Fruit fly (Drosophila melanogaster): ENCODE measurements around the gene Nup58.
A peak's percentile ranks its signal among the peaks of the same experiment; 100 is the strongest.

The Nup58 gene

DNA sequence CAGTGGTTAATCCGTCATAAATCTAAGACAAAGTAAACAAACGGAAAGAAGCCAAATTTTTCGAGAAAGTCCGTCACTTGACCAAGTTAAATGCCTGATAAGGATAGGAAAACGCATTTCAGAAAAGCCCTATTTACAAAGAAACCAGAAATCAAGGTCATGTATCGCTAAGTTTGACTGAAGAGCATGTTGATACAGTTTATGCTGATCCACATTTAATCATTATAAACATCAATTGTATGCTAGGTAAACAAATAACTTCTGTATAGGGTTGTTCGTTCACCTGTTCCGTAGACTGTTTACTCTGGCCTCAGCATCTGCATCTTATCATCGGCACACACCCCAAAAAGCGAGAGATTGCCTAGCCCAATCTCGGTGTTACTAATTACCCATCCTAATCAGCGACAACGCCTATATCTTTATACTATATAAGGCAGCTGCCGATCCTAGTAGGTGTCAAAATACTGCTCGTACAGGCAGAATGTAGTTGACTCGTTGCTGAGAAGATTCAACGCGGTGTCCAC lies 31.9 kb upstream of the Nup58 start, which contains the start of gene CG16727:
TSS of gene CG16727 (plus strand) at position 474 of the 524 bp plus-strand sequence.
- TF ChIP-seq CG12769 (tag; optimal IDR thresholded peaks at IDR 0.05) = peak; percentile 4
- TF ChIP-seq CG5180 (GFP tag; optimal IDR thresholded peaks at IDR 0.05) = peak; percentile 33
- peak; percentile 15 for TF ChIP-seq CG31365 (tag; optimal IDR thresholded peaks at IDR 0.05)
- no peak for TF ChIP-seq jing (GFP tag; optimal IDR thresholded peaks at IDR 0.05)
- TF ChIP-seq cwo (GFP tag; optimal IDR thresholded peaks at IDR 0.05) = peak; percentile 15
- no peak for TF ChIP-seq Dfd (GFP tag; optimal IDR thresholded peaks at IDR 0.05)
- TF ChIP-seq CG6854 (GFP tag; optimal IDR thresholded peaks at IDR 0.05) = peak; percentile 36
- TF ChIP-seq CG3726 (GFP tag; IDR thresholded peaks at IDR 0.05) = 0 out of 3 replicates have a peak, but pooled peaks have one; percentile 20
- no peak for TF ChIP-seq E2f1 (GFP tag; IDR thresholded peaks at IDR 0.05)
- TF ChIP-seq salm (tag; optimal IDR thresholded peaks at IDR 0.05) = peak; percentile 6
- peak; percentile 36 for TF ChIP-seq CG17359 (tag; optimal IDR thresholded peaks at IDR 0.05)
- peak; percentile 49 for TF ChIP-seq CG15514 (GFP tag; optimal IDR thresholded peaks at IDR 0.05)
- TF ChIP-seq lab (GFP tag; optimal IDR thresholded peaks at IDR 0.05) = peak; percentile 68
- peak; percentile 22 for TF ChIP-seq CG10209 (GFP tag; optimal IDR thresholded peaks at IDR 0.05)
- TF ChIP-seq BtbVII (GFP tag; optimal IDR thresholded peaks at IDR 0.05) = peak; percentile 30
- TF ChIP-seq dmrt99B (tag; optimal IDR thresholded peaks at IDR 0.05) = peak; percentile 26
- peak; percentile 21 for TF ChIP-seq Blimp-1 (GFP tag; optimal IDR thresholded peaks at IDR 0.05)
- TF ChIP-seq nerfin-2 (GFP tag; IDR thresholded peaks at IDR 0.05; ENCODE audit: partially characterized antibody) = no peak
- peak; percentile 16 for TF ChIP-seq CG12219 (GFP tag; optimal IDR thresholded peaks at IDR 0.05)
- peak; percentile 52 for TF ChIP-seq CG18599 (GFP tag; optimal IDR thresholded peaks at IDR 0.05)
- TF ChIP-seq CG3281 (GFP tag; optimal IDR thresholded peaks at IDR 0.05) = peak; percentile 52
- TF ChIP-seq CrebB (tag; optimal IDR thresholded peaks at IDR 0.05) = peak; percentile 17
- peak; percentile 16 for TF ChIP-seq run (tag; optimal IDR thresholded peaks at IDR 0.05)
- peak; percentile 57 for TF ChIP-seq ATbp (GFP tag; optimal IDR thresholded peaks at IDR 0.05)
- peak; percentile 2 for TF ChIP-seq tap (tag; optimal IDR thresholded peaks at IDR 0.05)
- TF ChIP-seq CG2875 (GFP tag; optimal IDR thresholded peaks at IDR 0.05) = peak; percentile 18
- TF ChIP-seq Asciz (GFP tag; optimal IDR thresholded peaks at IDR 0.05) = peak; percentile 20
- TF ChIP-seq rib (GFP tag; IDR thresholded peaks at IDR 0.05) = no peak
- TF ChIP-seq CG10462 (GFP tag; optimal IDR thresholded peaks at IDR 0.05) = no peak
- peak; percentile 54 for TF ChIP-seq CG10543 (GFP tag; optimal IDR thresholded peaks at IDR 0.05)
- peak; percentile 28 for TF ChIP-seq CG7987 (GFP tag; optimal IDR thresholded peaks at IDR 0.05)
- TF ChIP-seq Rfx (GFP tag; IDR thresholded peaks at IDR 0.05) = 0 out of 2 replicates have a peak, but pooled peaks have one; percentile 12
- no peak for TF ChIP-seq CG11456 (GFP tag; IDR thresholded peaks at IDR 0.05)
- TF ChIP-seq CG15011 (GFP tag; optimal IDR thresholded peaks at IDR 0.05) = peak; percentile 12
- peak; percentile 65 for TF ChIP-seq CG2678 (tag; optimal IDR thresholded peaks at IDR 0.05)
- TF ChIP-seq Hmr (GFP tag; optimal IDR thresholded peaks at IDR 0.05) = peak; percentile 58
- peak; percentile 41 for TF ChIP-seq CG12071 (GFP tag; optimal IDR thresholded peaks at IDR 0.05)
- no peak for TF ChIP-seq HmgZ (tag; optimal IDR thresholded peaks at IDR 0.05)
- no peak for TF ChIP-seq CG33213 (GFP tag; optimal IDR thresholded peaks at IDR 0.05)
- peak; percentile 47 for TF ChIP-seq Med (GFP tag)
- TF ChIP-seq odd (GFP tag; optimal IDR thresholded peaks at IDR 0.05) = peak; percentile 35
- no peak for TF ChIP-seq crp (GFP tag; optimal IDR thresholded peaks at IDR 0.05)
- no peak for TF ChIP-seq CG15073 (GFP tag; optimal IDR thresholded peaks at IDR 0.05)
- peak; percentile 28 for TF ChIP-seq gem (tag; optimal IDR thresholded peaks at IDR 0.05)
- TF ChIP-seq Sox100B (GFP tag; optimal IDR thresholded peaks at IDR 0.05) = peak; percentile 39
- TF ChIP-seq schlank (tag; optimal IDR thresholded peaks at IDR 0.05) = peak; percentile 40
- TF ChIP-seq seq (GFP tag; IDR thresholded peaks at IDR 0.05) = 0 out of 2 replicates have a peak, but pooled peaks have one; percentile 10
- TF ChIP-seq CG17568 (GFP tag; optimal IDR thresholded peaks at IDR 0.05) = peak; percentile 31
